5 fruit fly cellular contexts compared by ENCODE assay signal in genomic region chr3R:23046529-23046943, dm6.
A peak's percentile ranks its signal among the peaks of the same experiment; 100 is the strongest.
TF ChIP-seq lines count a peak whose summit lies in the region.

No protein-coding gene starts in this region.

- TF ChIP-seq CTCF in whole organism, embryonic (GFP tag; optimal IDR thresholded peaks at IDR 0.05; lab: Kevin White, UChicago) = no peak

TF ChIP-seq in whole organism, adult, 20 proteins besides CTCF, POLR2A, EP300 and RAD21 (continues in another document):
- peak; percentile 25 for TF ChIP-seq CG5204 (GFP tag; optimal IDR thresholded peaks at IDR 0.05; lab: Kevin White, UChicago)
- peak; percentile 7 for TF ChIP-seq Hr96 (GFP tag; optimal IDR thresholded peaks at IDR 0.05; lab: Kevin White, UChicago)
- TF ChIP-seq toe (GFP tag; optimal IDR thresholded peaks at IDR 0.05; lab: Kevin White, UChicago) = no peak
- TF ChIP-seq Clk (GFP tag; optimal IDR thresholded peaks at IDR 0.05; lab: Kevin White, UChicago) = no peak
- TF ChIP-seq CG12768 (GFP tag; optimal IDR thresholded peaks at IDR 0.05; lab: Kevin White, UChicago) = peak; percentile 24
- TF ChIP-seq CG11617 (GFP tag; optimal IDR thresholded peaks at IDR 0.05; lab: Kevin White, UChicago) = no peak
- no peak for TF ChIP-seq CG14711 (tag; optimal IDR thresholded peaks at IDR 0.05; lab: Kevin White, UChicago)
- no peak for TF ChIP-seq pad (GFP tag; optimal IDR thresholded peaks at IDR 0.05; lab: Kevin White, UChicago)
- TF ChIP-seq CG7101 (tag; optimal IDR thresholded peaks at IDR 0.05; lab: Kevin White, UChicago) = peak; percentile 10
- TF ChIP-seq Crg-1 (GFP tag; optimal IDR thresholded peaks at IDR 0.05; lab: Kevin White, UChicago) = no peak
- TF ChIP-seq CG7045 (GFP tag; optimal IDR thresholded peaks at IDR 0.05; lab: Kevin White, UChicago) = peak; percentile 9
- no peak for TF ChIP-seq ovo (GFP tag; optimal IDR thresholded peaks at IDR 0.05; lab: Kevin White, UChicago)
- TF ChIP-seq bab1 (GFP tag; optimal IDR thresholded peaks at IDR 0.05; lab: Kevin White, UChicago) = no peak
- TF ChIP-seq CG1620 (GFP tag; optimal IDR thresholded peaks at IDR 0.05; lab: Kevin White, UChicago) = no peak
- TF ChIP-seq CG33017 (tag; optimal IDR thresholded peaks at IDR 0.05; lab: Kevin White, UChicago) = peak; percentile 33
- no peak for TF ChIP-seq Mnt (GFP tag; optimal IDR thresholded peaks at IDR 0.05; lab: Kevin White, UChicago)
- TF ChIP-seq tj (GFP tag; optimal IDR thresholded peaks at IDR 0.05; lab: Kevin White, UChicago) = no peak
- no peak for TF ChIP-seq kay (GFP tag; lab: Kevin White, UChicago; ENCODE audit: borderline replicate concordance)
- no peak for TF ChIP-seq cic (GFP tag; optimal IDR thresholded peaks at IDR 0.05; lab: Kevin White, UChicago)

TF ChIP-seq in whole organism, embryonic, 481 proteins besides CTCF, POLR2A, EP300 and RAD21 (continues in another document):
- no peak for TF ChIP-seq Hmx (GFP tag; optimal IDR thresholded peaks at IDR 0.05; lab: Kevin White, UChicago)
- no peak for TF ChIP-seq amos (GFP tag; IDR thresholded peaks at IDR 0.05; lab: Robert Waterston, UW; ENCODE audit: partially characterized antibody)
- peak; percentile 40 for TF ChIP-seq CoRest (tag; optimal IDR thresholded peaks at IDR 0.05; lab: Kevin White, UChicago)
- TF ChIP-seq CG3995 (GFP tag; optimal IDR thresholded peaks at IDR 0.05; lab: Kevin White, UChicago) = no peak
- TF ChIP-seq vnd (GFP tag; IDR thresholded peaks at IDR 0.05; lab: Robert Waterston, UW; ENCODE audit: partially characterized antibody) = no peak
- TF ChIP-seq lbe (GFP tag; optimal IDR thresholded peaks at IDR 0.05; lab: Kevin White, UChicago) = peak; percentile 87
- TF ChIP-seq CG31365 (tag; optimal IDR thresholded peaks at IDR 0.05; lab: Kevin White, UChicago) = no peak
- TF ChIP-seq CG7271 (tag; optimal IDR thresholded peaks at IDR 0.05; lab: Kevin White, UChicago) = no peak
- peak; percentile 47 for TF ChIP-seq CG30403 (GFP tag; optimal IDR thresholded peaks at IDR 0.05; lab: Kevin White, UChicago)
- no peak for TF ChIP-seq kni (GFP tag; optimal IDR thresholded peaks at IDR 0.05; lab: Kevin White, UChicago)
- no peak for TF ChIP-seq CG11398 (GFP tag; optimal IDR thresholded peaks at IDR 0.05; lab: Kevin White, UChicago)
- peak; percentile 38 for TF ChIP-seq seq (GFP tag; IDR thresholded peaks at IDR 0.05; lab: Robert Waterston, UW)
- no peak for TF ChIP-seq lov (optimal IDR thresholded peaks at IDR 0.05; lab: Kevin White, UChicago)
- no peak for TF ChIP-seq lov (GFP tag; IDR thresholded peaks at IDR 0.05; lab: Robert Waterston, UW)
- no peak for TF ChIP-seq fd64A (GFP tag; optimal IDR thresholded peaks at IDR 0.05; lab: Kevin White, UChicago)
- TF ChIP-seq CG6689 (GFP tag; IDR thresholded peaks at IDR 0.05; lab: Robert Waterston, UW) = 0 out of 2 replicates have a peak, but pooled peaks have one; percentile 30
- TF ChIP-seq odd (GFP tag; optimal IDR thresholded peaks at IDR 0.05; lab: Kevin White, UChicago) = no peak
- peak; percentile 2 for TF ChIP-seq CG12659 (GFP tag; optimal IDR thresholded peaks at IDR 0.05; lab: Kevin White, UChicago)
- no peak for TF ChIP-seq chm (GFP tag; IDR thresholded peaks at IDR 0.05; lab: Robert Waterston, UW)

TF ChIP-seq in whole organism, prepupa, 60 proteins besides CTCF, POLR2A, EP300 and RAD21 (continues in another document):
- TF ChIP-seq Hr39 (GFP tag; optimal IDR thresholded peaks at IDR 0.05; lab: Kevin White, UChicago) (peak; percentile 95), esn (GFP tag; optimal IDR thresholded peaks at IDR 0.05; lab: Kevin White, UChicago) (peak; percentile 93), eg (GFP tag; IDR thresholded peaks at IDR 0.05; lab: Robert Waterston, UW) (peak; percentile 84), spab (GFP tag; optimal IDR thresholded peaks at IDR 0.05; lab: Kevin White, UChicago) (peak; percentile 79), CG11762 (GFP tag; optimal IDR thresholded peaks at IDR 0.05; lab: Kevin White, UChicago; ENCODE audit: insufficient read depth) (peak; percentile 73), Ets21C (GFP tag; optimal IDR thresholded peaks at IDR 0.05; lab: Kevin White, UChicago) (peak; percentile 91), CG6276 (GFP tag; optimal IDR thresholded peaks at IDR 0.05; lab: Kevin White, UChicago) (peak; percentile 41), CG10631 (GFP tag; optimal IDR thresholded peaks at IDR 0.05; lab: Kevin White, UChicago) (peak; percentile 88), achi (GFP tag; optimal IDR thresholded peaks at IDR 0.05; lab: Kevin White, UChicago) (peak; percentile 88), CG6163 (GFP tag; IDR thresholded peaks at IDR 0.05; lab: Robert Waterston, UW) (peak; percentile 92), CG11294 (GFP tag; IDR thresholded peaks at IDR 0.05; lab: Robert Waterston, UW) (peak; percentile 65), Eip93F (GFP tag; optimal IDR thresholded peaks at IDR 0.05; lab: Kevin White, UChicago) (no peak), CG16779 (tag; optimal IDR thresholded peaks at IDR 0.05; lab: Kevin White, UChicago) (peak; percentile 57), Gug (GFP tag; IDR thresholded peaks at IDR 0.05; lab: Robert Waterston, UW) (peak; percentile 57), dac (GFP tag; optimal IDR thresholded peaks at IDR 0.05; lab: Kevin White, UChicago) (peak; percentile 47), CG3919 (GFP tag; optimal IDR thresholded peaks at IDR 0.05; lab: Kevin White, UChicago) (peak; percentile 93), Eip75B (GFP tag; optimal IDR thresholded peaks at IDR 0.05; lab: Kevin White, UChicago) (peak; percentile 90), Hr38 (GFP tag; optimal IDR thresholded peaks at IDR 0.05; lab: Kevin White, UChicago) (no peak), net (GFP tag; optimal IDR thresholded peaks at IDR 0.05; lab: Kevin White, UChicago) (peak; percentile 91)

TF ChIP-seq in whole organism, pupa, 21 proteins besides CTCF, POLR2A, EP300 and RAD21:
- TF ChIP-seq CG9948 (tag; optimal IDR thresholded peaks at IDR 0.05; lab: Kevin White, UChicago) = peak; percentile 78
- peak; percentile 89 for TF ChIP-seq fd96Ca (GFP tag; IDR thresholded peaks at IDR 0.05; lab: Robert Waterston, UW)
- peak; percentile 36; the same call in 1 of the 2 replicates for TF ChIP-seq CG10348 (GFP tag; IDR thresholded peaks at IDR 0.05; lab: Robert Waterston, UW)
- TF ChIP-seq Ets98B (GFP tag; IDR thresholded peaks at IDR 0.05; lab: Robert Waterston, UW) = peak; percentile 82
- TF ChIP-seq CG12605 (GFP tag; IDR thresholded peaks at IDR 0.05; lab: Robert Waterston, UW) = no peak
- TF ChIP-seq Pif1B (GFP tag; optimal IDR thresholded peaks at IDR 0.05; lab: Kevin White, UChicago) = peak; percentile 90
- TF ChIP-seq CG8159 (tag; optimal IDR thresholded peaks at IDR 0.05; lab: Kevin White, UChicago) = peak; percentile 86
- TF ChIP-seq D1 (tag; optimal IDR thresholded peaks at IDR 0.05; lab: Kevin White, UChicago) = peak; percentile 43
- peak; percentile 90 for TF ChIP-seq CG15710 (tag; optimal IDR thresholded peaks at IDR 0.05; lab: Kevin White, UChicago)
- TF ChIP-seq CG13204 (GFP tag; optimal IDR thresholded peaks at IDR 0.05; lab: Kevin White, UChicago) = peak; percentile 73
- peak; percentile 85 for TF ChIP-seq CG17806 (tag; optimal IDR thresholded peaks at IDR 0.05; lab: Kevin White, UChicago)
- peak; percentile 66 for TF ChIP-seq CG8301 (tag; optimal IDR thresholded peaks at IDR 0.05; lab: Kevin White, UChicago)
- TF ChIP-seq gl (tag; optimal IDR thresholded peaks at IDR 0.05; lab: Kevin White, UChicago) = peak; percentile 74
- peak; percentile 71 for TF ChIP-seq EcR (GFP tag; optimal IDR thresholded peaks at IDR 0.05; lab: Kevin White, UChicago)
- TF ChIP-seq rn (GFP tag; IDR thresholded peaks at IDR 0.05; lab: Robert Waterston, UW) = peak; percentile 47; the same call in 1 of the 2 replicates
- TF ChIP-seq CG4496 (GFP tag; IDR thresholded peaks at IDR 0.05; lab: Robert Waterston, UW) = peak; percentile 90
- peak; percentile 88 for TF ChIP-seq Pif1A (GFP tag; optimal IDR thresholded peaks at IDR 0.05; lab: Kevin White, UChicago)
- peak; percentile 84 for TF ChIP-seq CG34367 (tag; optimal IDR thresholded peaks at IDR 0.05; lab: Kevin White, UChicago)
- TF ChIP-seq Snoo (tag; optimal IDR thresholded peaks at IDR 0.05; lab: Kevin White, UChicago) = peak; percentile 87
- TF ChIP-seq CG32121 (GFP tag; IDR thresholded peaks at IDR 0.05; lab: Robert Waterston, UW) = peak; percentile 77
- peak; percentile 69 for TF ChIP-seq CG14655 (GFP tag; optimal IDR thresholded peaks at IDR 0.05; lab: Kevin White, UChicago)

TF ChIP-seq in whole organism, wandering third instar larva, 38 proteins besides CTCF, POLR2A, EP300 and RAD21 (continues in another document):
- TF ChIP-seq pan (optimal IDR thresholded peaks at IDR 0.05; lab: Kevin White, UChicago) (no peak), foxo (GFP tag; optimal IDR thresholded peaks at IDR 0.05; lab: Kevin White, UChicago) (peak; percentile 72 to 95), dl (GFP tag; optimal IDR thresholded peaks at IDR 0.05; lab: Kevin White, UChicago; ENCODE audit: insufficient read depth in 1 of 2, partially characterized antibody in 2 of 2) (no peak), CrebA (GFP tag; optimal IDR thresholded peaks at IDR 0.05; lab: Kevin White, UChicago; ENCODE audit: borderline replicate concordance) (no peak), CG9705 (GFP tag; optimal IDR thresholded peaks at IDR 0.05; lab: Kevin White, UChicago) (no peak), rgr (GFP tag; optimal IDR thresholded peaks at IDR 0.05; lab: Kevin White, UChicago) (peak; percentile 94), sv (GFP tag; optimal IDR thresholded peaks at IDR 0.05; lab: Kevin White, UChicago) (no peak), psq (GFP tag; optimal IDR thresholded peaks at IDR 0.05; lab: Kevin White, UChicago) (peak; percentile 88), HLH106 (tag; optimal IDR thresholded peaks at IDR 0.05; lab: Kevin White, UChicago) (peak; percentile 89), Dfd (GFP tag; optimal IDR thresholded peaks at IDR 0.05; lab: Kevin White, UChicago) (no peak), Myc (optimal IDR thresholded peaks at IDR 0.05; lab: Kevin White, UChicago) (no peak), Hr83 (GFP tag; optimal IDR thresholded peaks at IDR 0.05; lab: Kevin White, UChicago; ENCODE audit: poor library complexity, severe bottlenecking) (peak; percentile 75), Hr78 (GFP tag; optimal IDR thresholded peaks at IDR 0.05; lab: Kevin White, UChicago) (no peak), tai (GFP tag; optimal IDR thresholded peaks at IDR 0.05; lab: Kevin White, UChicago) (peak; percentile 90), Hnf4 (GFP tag; optimal IDR thresholded peaks at IDR 0.05; lab: Kevin White, UChicago) (peak; percentile 91), Jra (GFP tag; optimal IDR thresholded peaks at IDR 0.05; lab: Kevin White, UChicago) (peak; percentile 80), brk (GFP tag; optimal IDR thresholded peaks at IDR 0.05; lab: Kevin White, UChicago) (peak; percentile 90), dmrt93B (GFP tag; optimal IDR thresholded peaks at IDR 0.05; lab: Kevin White, UChicago) (peak; percentile 81), Sp1 (GFP tag; optimal IDR thresholded peaks at IDR 0.05; lab: Kevin White, UChicago) (peak; percentile 85), sage (GFP tag; optimal IDR thresholded peaks at IDR 0.05; lab: Kevin White, UChicago) (peak; percentile 88), GATAd (GFP tag; optimal IDR thresholded peaks at IDR 0.05; lab: Kevin White, UChicago) (peak; percentile 47), woc (GFP tag; optimal IDR thresholded peaks at IDR 0.05; lab: Kevin White, UChicago) (peak; percentile 88), CG32264 (GFP tag; optimal IDR thresholded peaks at IDR 0.05; lab: Kevin White, UChicago) (peak; percentile 88)
